Worm (Caenorhabditis elegans): ENCODE data around the gene unc-31.

The unc-31 gene

ce11 chrIV:12754170-12754569 lies 19.5 kb upstream of the unc-31 start:
- TF ChIP-seq hlh-1 (tag; optimal IDR thresholded peaks at IDR 0.05) (no peak), cnd-1 (tag; optimal IDR thresholded peaks at IDR 0.05) (no peak), lin-13 (tag; optimal IDR thresholded peaks at IDR 0.05) (no peak), mls-2 (tag; optimal IDR thresholded peaks at IDR 0.05) (no peak), nhr-12 (tag; optimal IDR thresholded peaks at IDR 0.05) (no peak), lsy-2 (tag; optimal IDR thresholded peaks at IDR 0.05) (no peak), nhr-237 (tag; optimal IDR thresholded peaks at IDR 0.05) (no peak), zip-8 (tag; optimal IDR thresholded peaks at IDR 0.05) (no peak), M03D4.4 (tag; optimal IDR thresholded peaks at IDR 0.05) (no peak), tbx-8 (GFP tag; optimal IDR thresholded peaks at IDR 0.05) (no peak)

- peak; percentile 93 for TF ChIP-seq zip-8 (tag; optimal IDR thresholded peaks at IDR 0.05)
- TF ChIP-seq mls-2 (tag; optimal IDR thresholded peaks at IDR 0.05) = no peak
Observed at ce11 chrIV:12755641-12756040, 18.0 kb upstream of the unc-31 start.

- TF ChIP-seq unc-62 (GFP tag; optimal IDR thresholded peaks at IDR 0.05) = no peak
- TF ChIP-seq ceh-43 (GFP tag; optimal IDR thresholded peaks at IDR 0.05) = no peak
- TF ChIP-seq nhr-12 (tag; optimal IDR thresholded peaks at IDR 0.05) = no peak
- no peak for TF ChIP-seq nhr-2 (tag; optimal IDR thresholded peaks at IDR 0.05)
- TF ChIP-seq tbx-8 (GFP tag; optimal IDR thresholded peaks at IDR 0.05) = no peak
- TF ChIP-seq ham-2 (GFP tag; optimal IDR thresholded peaks at IDR 0.05) = no peak
- TF ChIP-seq drap-1 (GFP tag; optimal IDR thresholded peaks at IDR 0.05) = no peak
- no peak for TF ChIP-seq mep-1 (tag; optimal IDR thresholded peaks at IDR 0.05)
- no peak for TF ChIP-seq snpc-4 (tag; optimal IDR thresholded peaks at IDR 0.05)
- no peak for TF ChIP-seq flh-1 (GFP tag; optimal IDR thresholded peaks at IDR 0.05)
- no peak for TF ChIP-seq sptf-1 (tag; optimal IDR thresholded peaks at IDR 0.05)
- no peak for TF ChIP-seq ceh-83 (GFP tag; optimal IDR thresholded peaks at IDR 0.05)
Observed at ce11 chrIV:12757470-12757869, 16.2 kb upstream of the unc-31 start, which contains the start of gene flp-9. flp-9 (minus strand) TSS chrIV:12757570.

- TF ChIP-seq ces-1 (GFP tag; optimal IDR thresholded peaks at IDR 0.05) (peak; percentile 83), cnd-1 (tag; optimal IDR thresholded peaks at IDR 0.05) (no peak), ceh-43 (GFP tag; optimal IDR thresholded peaks at IDR 0.05) (no peak)
Observed at ce11 chrIV:12762782-12763181, 10.9 kb upstream of the unc-31 start.

ce11 chrIV:12765067-12765466 lies 8.6 kb upstream of the unc-31 start, which contains the start of gene ZK897.10:
ZK897.10 (plus strand) TSS chrIV:12765351.
- TF ChIP-seq mab-5 (tag; optimal IDR thresholded peaks at IDR 0.05) (no peak), blmp-1 (tag; optimal IDR thresholded peaks at IDR 0.05) (no peak), ceh-43 (GFP tag; optimal IDR thresholded peaks at IDR 0.05) (no peak), unc-120 (tag; optimal IDR thresholded peaks at IDR 0.05; ENCODE audit: poor library complexity, severe bottlenecking) (no peak), sptf-1 (tag; optimal IDR thresholded peaks at IDR 0.05) (no peak), unc-39 (tag; optimal IDR thresholded peaks at IDR 0.05) (no peak), ceh-39 (tag; optimal IDR thresholded peaks at IDR 0.05) (no peak), nhr-12 (tag; optimal IDR thresholded peaks at IDR 0.05) (no peak), ces-1 (GFP tag; optimal IDR thresholded peaks at IDR 0.05) (no peak), snpc-4 (tag; optimal IDR thresholded peaks at IDR 0.05) (no peak), hlh-1 (tag; optimal IDR thresholded peaks at IDR 0.05) (no peak), M03D4.4 (tag; optimal IDR thresholded peaks at IDR 0.05) (no peak), bed-3 (GFP tag; optimal IDR thresholded peaks at IDR 0.05) (no peak), nhr-28 (tag; optimal IDR thresholded peaks at IDR 0.05) (no peak), ztf-11 (tag; optimal IDR thresholded peaks at IDR 0.05) (no peak), cnd-1 (tag; optimal IDR thresholded peaks at IDR 0.05) (no peak), zip-8 (tag; optimal IDR thresholded peaks at IDR 0.05) (no peak), nhr-2 (tag; optimal IDR thresholded peaks at IDR 0.05) (no peak), ham-2 (GFP tag; optimal IDR thresholded peaks at IDR 0.05) (no peak)

ce11 chrIV:12771414-12771813 lies 2.3 kb upstream of the unc-31 start:
- TF ChIP-seq lsy-2 (tag; optimal IDR thresholded peaks at IDR 0.05) (peak; percentile 3), ces-1 (GFP tag; optimal IDR thresholded peaks at IDR 0.05) (peak; percentile 79), unc-120 (tag; optimal IDR thresholded peaks at IDR 0.05; ENCODE audit: poor library complexity, severe bottlenecking) (no peak), mls-2 (tag; optimal IDR thresholded peaks at IDR 0.05) (peak; percentile 57), flh-1 (GFP tag; optimal IDR thresholded peaks at IDR 0.05) (no peak), sptf-1 (tag; optimal IDR thresholded peaks at IDR 0.05) (peak; percentile 45)

Data from whole organism, mixed stage, embryonic.